Worm (Caenorhabditis elegans): ENCODE results near the gene hsp-60.

DNA sequence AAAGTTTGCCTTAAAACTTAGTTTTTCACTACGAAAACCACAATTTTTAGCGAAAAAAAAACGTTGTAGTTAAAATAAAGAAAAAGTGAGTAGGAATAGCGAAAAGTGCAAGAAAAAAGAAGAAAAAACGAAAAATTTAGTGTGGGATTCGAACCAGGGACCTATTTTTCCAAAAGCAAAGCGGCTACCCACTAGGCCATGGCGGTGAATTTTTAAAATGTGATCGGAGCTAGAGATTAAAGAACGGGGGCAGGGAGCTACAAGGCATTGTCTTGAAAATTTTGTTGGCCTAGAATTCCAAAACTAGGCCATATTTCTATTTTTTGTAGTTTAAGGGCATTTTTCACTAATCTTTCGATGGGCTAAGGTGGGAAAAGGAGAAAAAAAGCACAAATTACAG lies 15.8 kb upstream of the hsp-60 start:
- TF ChIP-seq sea-1 (GFP tag; conservative IDR thresholded peaks at IDR 0.05) (0 out of 2 replicates have a peak, but pooled peaks have one; percentile 16), ceh-36 (tag; optimal IDR thresholded peaks at IDR 0.05) (no peak), ama-1 (optimal IDR thresholded peaks at IDR 0.05) (no peak), aly-1 (tag; optimal IDR thresholded peaks at IDR 0.05) (no peak), ceh-13 (GFP tag; optimal IDR thresholded peaks at IDR 0.05) (no peak), flt-1 (GFP tag; IDR thresholded peaks at IDR 0.05) (no peak), F13C5.2 (tag; optimal IDR thresholded peaks at IDR 0.05) (no peak)

Data from whole organism, early embryonic.